Fruit fly (Drosophila melanogaster): Measurements from ENCODE around the gene Pstk.

Gene Pstk

dm6 chrX:19618183-19618740, at the start of gene Pstk, which contains the start of gene Tim9b:
Gene Pstk (minus strand): TSS chrX:19618537.
Gene Tim9b (minus strand): TSS chrX:19618537.
- TF ChIP-seq psq (optimal IDR thresholded peaks at IDR 0.05) (no peak), h (optimal IDR thresholded peaks at IDR 0.05) (no peak)

dm6 chrX:19667444-19668104, 49.2 kb upstream of the Pstk start:
- TF ChIP-seq Myc (optimal IDR thresholded peaks at IDR 0.05) (no peak), psq (optimal IDR thresholded peaks at IDR 0.05) (no peak)

dm6 chrX:19666991-19667409, 48.7 kb upstream of the Pstk start, which contains the start of gene Zw:
Gene Zw (plus strand): TSS chrX:19667252.
- no peak for TF ChIP-seq Myc (optimal IDR thresholded peaks at IDR 0.05)

dm6 chrX:19665684-19666141, 47.4 kb upstream of the Pstk start:
- TF ChIP-seq Myc (optimal IDR thresholded peaks at IDR 0.05) (no peak), psq (optimal IDR thresholded peaks at IDR 0.05) (no peak), insv (optimal IDR thresholded peaks at IDR 0.05) (no peak), Sin3A (optimal IDR thresholded peaks at IDR 0.05) (no peak), ttk (optimal IDR thresholded peaks at IDR 0.05) (no peak), h (optimal IDR thresholded peaks at IDR 0.05) (no peak)

dm6 chrX:19663859-19664728, 45.8 kb upstream of the Pstk start, which contains the start of the genes CG14223 and Ssu72:
Gene CG14223 (minus strand): TSS chrX:19663971.
Gene Ssu72 (plus strand): TSS chrX:19664561.
- TF ChIP-seq h (optimal IDR thresholded peaks at IDR 0.05) (no peak), Myc (optimal IDR thresholded peaks at IDR 0.05) (no peak), Sin3A (optimal IDR thresholded peaks at IDR 0.05) (no peak), psq (optimal IDR thresholded peaks at IDR 0.05) (no peak), insv (optimal IDR thresholded peaks at IDR 0.05) (no peak), ttk (optimal IDR thresholded peaks at IDR 0.05) (no peak)

dm6 chrX:19663196-19663858, 45.0 kb upstream of the Pstk start:
- TF ChIP-seq Myc (optimal IDR thresholded peaks at IDR 0.05) (no peak), insv (optimal IDR thresholded peaks at IDR 0.05) (no peak), psq (optimal IDR thresholded peaks at IDR 0.05) (no peak), ttk (optimal IDR thresholded peaks at IDR 0.05) (no peak), Sin3A (optimal IDR thresholded peaks at IDR 0.05) (no peak), h (optimal IDR thresholded peaks at IDR 0.05) (no peak)

- TF ChIP-seq ttk (optimal IDR thresholded peaks at IDR 0.05) (no peak), h (optimal IDR thresholded peaks at IDR 0.05) (no peak), insv (optimal IDR thresholded peaks at IDR 0.05) (no peak), Myc (optimal IDR thresholded peaks at IDR 0.05) (no peak), psq (optimal IDR thresholded peaks at IDR 0.05) (no peak), Sin3A (optimal IDR thresholded peaks at IDR 0.05) (no peak)
Observed at dm6 chrX:19662583-19663195, 44.4 kb upstream of the Pstk start.

- no peak for TF ChIP-seq insv (optimal IDR thresholded peaks at IDR 0.05)
- no peak for TF ChIP-seq Myc (optimal IDR thresholded peaks at IDR 0.05)
- TF ChIP-seq ttk (optimal IDR thresholded peaks at IDR 0.05), result no peak
- TF ChIP-seq psq (optimal IDR thresholded peaks at IDR 0.05), result no peak
- no peak for TF ChIP-seq Sin3A (optimal IDR thresholded peaks at IDR 0.05)
- no peak for TF ChIP-seq h (optimal IDR thresholded peaks at IDR 0.05)
Observed at dm6 chrX:19651757-19652419, 33.6 kb upstream of the Pstk start, which contains the start of the genes Ranbp21 and Elys. Gene Ranbp21 (minus strand): TSS chrX:19652269. Gene Elys (plus strand): TSS chrX:19652305.

- TF ChIP-seq insv (optimal IDR thresholded peaks at IDR 0.05) (no peak), h (optimal IDR thresholded peaks at IDR 0.05) (no peak), Sin3A (optimal IDR thresholded peaks at IDR 0.05) (no peak), psq (optimal IDR thresholded peaks at IDR 0.05) (no peak), Myc (optimal IDR thresholded peaks at IDR 0.05) (no peak), ttk (optimal IDR thresholded peaks at IDR 0.05) (no peak)
Observed at dm6 chrX:19645873-19646541, 27.7 kb upstream of the Pstk start, which contains the start of gene Arp10. Gene Arp10 (minus strand): TSS chrX:19646176.

dm6 chrX:19642819-19643504, 24.6 kb upstream of the Pstk start, which contains the start of the genes CG12237 and Sec61gamma:
Gene CG12237 (minus strand): TSS chrX:19642869.
Gene Sec61gamma (plus strand): TSS chrX:19643327.
- TF ChIP-seq psq (optimal IDR thresholded peaks at IDR 0.05) (no peak), ttk (optimal IDR thresholded peaks at IDR 0.05) (no peak), insv (optimal IDR thresholded peaks at IDR 0.05) (no peak), Myc (optimal IDR thresholded peaks at IDR 0.05) (no peak), Sin3A (optimal IDR thresholded peaks at IDR 0.05) (no peak), h (optimal IDR thresholded peaks at IDR 0.05) (no peak)
